Fruit fly (Drosophila melanogaster) whole organism, embryonic: ENCODE data around the gene CG5850.

Experiments used
- BtbVII ChIP-seq: fragments of 200-800 bp; sonication (Bioruptor generic); optimal IDR thresholded peaks from 3 replicates; lab custom pipeline; 2017; ENCODE audit warnings: missing biosample characterization, mild to moderate bottlenecking, missing genetic modification characterization
- CG11085 ChIP-seq: fragments of 200-800 bp; sonication (Bioruptor generic); IDR thresholded peaks from 2 replicates; pipeline ENCODE4 v1.3.6; 2022; ENCODE audit warnings: missing biosample characterization, missing genetic modification characterization
- CG11696 ChIP-seq: fragments of 200-800 bp; sonication (Bioruptor generic); IDR thresholded peaks from 2 replicates; pipeline ENCODE4 v1.3.6; 2022; ENCODE audit warnings: missing biosample characterization, missing genetic modification characterization
- CG13775 ChIP-seq: fragments of 200-800 bp; sonication (Bioruptor generic); optimal IDR thresholded peaks from 3 replicates; lab custom pipeline; 2017; ENCODE audit warnings: missing biosample characterization, mild to moderate bottlenecking, missing genetic modification characterization
- CG15011 ChIP-seq: fragments of 200-800 bp; sonication (Bioruptor generic); optimal IDR thresholded peaks from 3 replicates; lab custom pipeline; 2018; ENCODE audit warnings: missing biosample characterization, mild to moderate bottlenecking, missing genetic modification characterization
- CG15514 ChIP-seq: fragments of 200-800 bp; sonication (Bioruptor generic); optimal IDR thresholded peaks from 3 replicates; lab custom pipeline; 2017; ENCODE audit warnings: missing biosample characterization, missing genetic modification characterization, mild to moderate bottlenecking, moderate library complexity, missing genetic modification reagents
- CG17912 ChIP-seq: fragments of 200-800 bp; sonication (Bioruptor generic); optimal IDR thresholded peaks from 2 replicates; lab custom pipeline; 2018; ENCODE audit warnings: missing biosample characterization, mild to moderate bottlenecking, missing genetic modification characterization
- CG1792 ChIP-seq: fragments of 200-800 bp; sonication (Bioruptor generic); optimal IDR thresholded peaks from 2 replicates; lab custom pipeline; 2016; ENCODE audit warnings: missing biosample characterization, missing genetic modification characterization
- CG18262 ChIP-seq: fragments of 200-800 bp; optimal IDR thresholded peaks from 3 replicates; lab custom pipeline; 2019; ENCODE audit warnings: missing biosample characterization, mild to moderate bottlenecking, missing genetic modification characterization, moderate library complexity
- CG18599 ChIP-seq: fragments of 200-800 bp; sonication (Bioruptor generic); optimal IDR thresholded peaks from 3 replicates; lab custom pipeline; 2017; ENCODE audit warnings: missing biosample characterization, missing genetic modification characterization, mild to moderate bottlenecking, moderate library complexity, missing genetic modification reagents
- CG3163 ChIP-seq: fragments of 200-800 bp; sonication (Bioruptor generic); optimal IDR thresholded peaks from 3 replicates; lab custom pipeline; 2016; ENCODE audit warnings: missing biosample characterization, missing genetic modification characterization
- CG3407 ChIP-seq: fragments of 200-800 bp; sonication (Bioruptor generic); optimal IDR thresholded peaks from 2 replicates; lab custom pipeline; 2018; ENCODE audit warnings: missing biosample characterization, mild to moderate bottlenecking, missing genetic modification characterization
- CG5180 ChIP-seq: fragments of 200-800 bp; sonication (Bioruptor generic); optimal IDR thresholded peaks from 3 replicates; lab custom pipeline; 2017; ENCODE audit warnings: missing biosample characterization, missing genetic modification characterization, mild to moderate bottlenecking, moderate library complexity, missing genetic modification reagents
- CG6175 ChIP-seq: fragments of 200-800 bp; sonication (Bioruptor generic); IDR thresholded peaks from 3 replicates; pipeline ENCODE4 v1.3.6; 2022; ENCODE audit warnings: missing biosample characterization, missing genetic modification characterization
- CG6683 ChIP-seq: fragments of 200-800 bp; sonication (Bioruptor generic); optimal IDR thresholded peaks from 2 replicates; lab custom pipeline; 2017; ENCODE audit warnings: missing biosample characterization, mild to moderate bottlenecking, missing genetic modification characterization, missing genetic modification reagents
- CG6689 ChIP-seq: fragments of 200-800 bp; sonication (Bioruptor generic); IDR thresholded peaks from 2 replicates; pipeline ENCODE4 v1.3.6; 2022; ENCODE audit warnings: missing biosample characterization, missing genetic modification characterization
- CG7786 ChIP-seq: fragments of 200-800 bp; sonication (Bioruptor generic); optimal IDR thresholded peaks from 2 replicates; lab custom pipeline; 2016; ENCODE audit warnings: missing biosample characterization, missing genetic modification characterization
- CG8924 ChIP-seq: fragments of 200-800 bp; optimal IDR thresholded peaks from 3 replicates; lab custom pipeline; 2019; ENCODE audit warnings: missing biosample characterization, mild to moderate bottlenecking, missing genetic modification characterization, moderate library complexity
- CTCF ChIP-seq: fragments of 200-800 bp; sonication (Bioruptor generic); optimal IDR thresholded peaks from 2 replicates; lab custom pipeline; 2017; ENCODE audit warnings: missing biosample characterization, mild to moderate bottlenecking, missing genetic modification characterization, moderate library complexity
- CoRest ChIP-seq: fragments of 200-800 bp; sonication (Bioruptor generic); optimal IDR thresholded peaks from 3 replicates; lab custom pipeline; 2018; ENCODE audit warnings: missing biosample characterization, mild to moderate bottlenecking, missing genetic modification characterization, moderate library complexity
- Dip3 ChIP-seq: fragments of 200-800 bp; sonication (Bioruptor generic); optimal IDR thresholded peaks from 3 replicates; lab custom pipeline; 2016; ENCODE audit warnings: missing biosample characterization, missing genetic modification characterization
- E2f2 ChIP-seq: fragments of 200-800 bp; sonication (Bioruptor generic); IDR thresholded peaks from 2 replicates; pipeline ENCODE4 v1.3.6; 2022; ENCODE audit warnings: missing biosample characterization, missing genetic modification characterization
- H2.0 ChIP-seq: fragments of 200-800 bp; sonication (Bioruptor generic); IDR thresholded peaks from 2 replicates; pipeline ENCODE4 v1.3.6; 2022; ENCODE audit warnings: missing biosample characterization, missing genetic modification characterization
- HmgD ChIP-seq: fragments of 200-800 bp; sonication (Bioruptor generic); optimal IDR thresholded peaks from 3 replicates; lab custom pipeline; 2016; ENCODE audit warnings: missing biosample characterization, missing genetic modification characterization
- Hr51 ChIP-seq, 2 experiments: fragments of 200-800 bp; sonication (Bioruptor generic); optimal IDR thresholded peaks; 2 replicates in 1 of 2; 3 replicates in 1 of 2; lab custom pipeline; 2016 to 2018; ENCODE audit warnings: missing biosample characterization in 2 of 2, missing genetic modification characterization in 2 of 2, mild to moderate bottlenecking in 1 of 2, moderate library complexity in 1 of 2
- Mad ChIP-seq: fragments of 200-800 bp; sonication (Bioruptor generic); optimal IDR thresholded peaks from 2 replicates; lab custom pipeline; 2016; ENCODE audit warnings: missing biosample characterization, missing genetic modification characterization
- NC2α ChIP-seq: fragments of 200-800 bp; sonication (Bioruptor generic); optimal IDR thresholded peaks from 2 replicates; lab custom pipeline; 2016; ENCODE audit warnings: missing biosample characterization, missing genetic modification characterization
- NK7.1 ChIP-seq: fragments of 200-800 bp; sonication (Bioruptor generic); optimal IDR thresholded peaks from 3 replicates; lab custom pipeline; 2016; ENCODE audit warnings: missing biosample characterization, missing genetic modification characterization
- Nf-YC ChIP-seq: fragments of 200-800 bp; optimal IDR thresholded peaks from 3 replicates; lab custom pipeline; 2019; ENCODE audit warnings: missing biosample characterization, mild to moderate bottlenecking, missing genetic modification characterization, moderate library complexity
- Pdp1 ChIP-seq, 2 experiments: fragments of 200-800 bp; sonication (Bioruptor generic); optimal IDR thresholded peaks; 3 replicates each; lab custom pipeline; 2016; ENCODE audit warnings: missing biosample characterization in 2 of 2, missing genetic modification characterization in 2 of 2, mild to moderate bottlenecking in 1 of 2, moderate library complexity in 1 of 2
- Sin3A ChIP-seq: fragments of >200 bp; optimal IDR thresholded peaks from 2 replicates; lab custom pipeline; 2018
- Sox102F ChIP-seq: fragments of 200-800 bp; sonication (Bioruptor generic); optimal IDR thresholded peaks from 2 replicates; lab custom pipeline; 2018; ENCODE audit warnings: missing biosample characterization, mild to moderate bottlenecking, missing genetic modification characterization, moderate library complexity
- Ssrp ChIP-seq: fragments of 200-800 bp; sonication (Bioruptor generic); optimal IDR thresholded peaks from 2 replicates; lab custom pipeline; 2018; ENCODE audit warnings: missing biosample characterization, mild to moderate bottlenecking, missing genetic modification characterization, moderate library complexity
- Stat92E ChIP-seq, 3 experiments: fragments of >200 bp in 2 of 3; fragments of 200-800 bp in 1 of 3; sonication (Bioruptor generic) in 1 of 3; optimal IDR thresholded peaks; 2 replicates each; lab custom pipeline; 2017 to 2019; ENCODE audit warnings: missing biosample characterization in 3 of 3, missing genetic modification characterization in 3 of 3, mild to moderate bottlenecking in 1 of 3, moderate library complexity in 1 of 3
- ato ChIP-seq: fragments of 200-800 bp; sonication (Bioruptor generic); IDR thresholded peaks from 2 replicates; pipeline ENCODE4 v1.3.6; 2022; ENCODE audit warnings: missing biosample characterization, missing genetic modification characterization; ENCODE audit not compliant: partially characterized antibody
- cg ChIP-seq: fragments of 200-800 bp; sonication (Bioruptor generic); optimal IDR thresholded peaks from 3 replicates; lab custom pipeline; 2019; ENCODE audit warnings: missing biosample characterization, mild to moderate bottlenecking, missing genetic modification characterization, moderate library complexity
- jigr1 ChIP-seq: fragments of 200-800 bp; sonication (Bioruptor generic); IDR thresholded peaks from 3 replicates; pipeline ENCODE4 v1.3.6; 2022; ENCODE audit warnings: missing biosample characterization, missing genetic modification characterization
- mam ChIP-seq: fragments of 200-800 bp; sonication (Bioruptor generic); optimal IDR thresholded peaks from 3 replicates; lab custom pipeline; 2016; ENCODE audit warnings: missing biosample characterization, missing genetic modification characterization
- nmo ChIP-seq: fragments of 200-800 bp; sonication (Bioruptor generic); optimal IDR thresholded peaks from 2 replicates; lab custom pipeline; 2018; ENCODE audit warnings: missing biosample characterization, mild to moderate bottlenecking, missing genetic modification characterization, moderate library complexity
- pita ChIP-seq: fragments of 200-800 bp; sonication (Bioruptor generic); optimal IDR thresholded peaks from 2 replicates; lab custom pipeline; 2017; ENCODE audit warnings: missing biosample characterization, mild to moderate bottlenecking, missing genetic modification characterization
- pnt ChIP-seq: fragments of 200-800 bp; sonication (Bioruptor generic); optimal IDR thresholded peaks from 3 replicates; lab custom pipeline; 2016; ENCODE audit warnings: missing biosample characterization, missing genetic modification characterization
- psq ChIP-seq: fragments of 200-800 bp; sonication (Bioruptor generic); optimal IDR thresholded peaks from 2 replicates; lab custom pipeline; 2017; ENCODE audit warnings: missing biosample characterization, missing genetic modification characterization
- sens-2 ChIP-seq: fragments of 200-800 bp; sonication (Bioruptor generic); IDR thresholded peaks from 2 replicates; pipeline ENCODE4 v1.3.6; 2022; ENCODE audit warnings: missing biosample characterization, missing genetic modification characterization
- seq ChIP-seq: fragments of 200-800 bp; sonication (Bioruptor generic); IDR thresholded peaks from 2 replicates; pipeline ENCODE4 v1.3.6; 2022; ENCODE audit warnings: missing biosample characterization, missing genetic modification characterization
- slbo ChIP-seq: fragments of 200-800 bp; sonication (Bioruptor generic); IDR thresholded peaks from 2 replicates; pipeline ENCODE4 v1.3.6; 2022; ENCODE audit warnings: missing biosample characterization, missing genetic modification characterization
- slp2 ChIP-seq: fragments of 200-800 bp; sonication (Bioruptor generic); optimal IDR thresholded peaks from 2 replicates; lab custom pipeline; 2016; ENCODE audit warnings: missing biosample characterization, missing genetic modification characterization
- sr ChIP-seq: fragments of 200-800 bp; sonication (Bioruptor generic); IDR thresholded peaks from 3 replicates; pipeline ENCODE4 v1.3.6; 2022; ENCODE audit warnings: missing biosample characterization, missing genetic modification characterization
- tap ChIP-seq: fragments of 200-800 bp; optimal IDR thresholded peaks from 3 replicates; lab custom pipeline; 2019; ENCODE audit warnings: missing biosample characterization, mild to moderate bottlenecking, missing genetic modification characterization, moderate library complexity
- tll ChIP-seq, 2 experiments: fragments of 200-800 bp in 1 of 2; fragments of >200 bp in 1 of 2; sonication (Bioruptor generic) in 1 of 2; optimal IDR thresholded peaks; 2 replicates each; lab custom pipeline; 2017 to 2019; ENCODE audit warnings: missing biosample characterization in 2 of 2, missing genetic modification characterization in 2 of 2, mild to moderate bottlenecking in 1 of 2, moderate library complexity in 1 of 2
- wek ChIP-seq: fragments of 200-800 bp; sonication (Bioruptor generic); optimal IDR thresholded peaks from 3 replicates; lab custom pipeline; 2018; ENCODE audit warnings: missing biosample characterization, mild to moderate bottlenecking, missing genetic modification characterization, moderate library complexity
- zen2 ChIP-seq: fragments of 200-800 bp; sonication (Bioruptor generic); IDR thresholded peaks from 3 replicates; pipeline ENCODE4 v1.3.6; 2022; ENCODE audit warnings: missing biosample characterization, missing genetic modification characterization; ENCODE audit not compliant: partially characterized antibody

The CG5850 gene

DNA sequence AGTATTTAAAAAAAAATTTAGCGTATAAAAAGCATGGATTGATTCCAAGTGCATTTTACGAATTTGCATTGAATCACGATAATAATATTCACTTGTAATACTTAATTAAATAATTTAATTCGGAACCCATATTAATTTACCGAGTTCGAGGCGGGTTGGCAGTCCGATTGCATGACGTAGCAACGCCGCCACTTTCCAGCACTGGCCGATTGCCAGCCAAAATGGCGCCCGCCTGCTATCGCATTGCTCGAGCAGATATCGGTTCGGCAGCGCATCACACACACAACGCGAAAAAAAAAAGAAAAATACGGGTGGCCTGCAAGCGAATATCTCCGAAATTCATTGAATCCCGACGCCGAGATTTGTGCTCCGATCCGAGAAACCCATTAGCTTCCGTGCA is 39.8 kb upstream of the CG5850 start, which contains the start of gene Ndf (continued):
- TF ChIP-seq CG7786 (GFP tag; lab: Kevin White, UChicago), result peak; percentile 59
- TF ChIP-seq Stat92E (GFP tag; optimal IDR thresholded peaks at IDR 0.05; lab: Kevin White, UChicago), result no peak
- TF ChIP-seq CG11085 (GFP tag; lab: Robert Waterston, UW), result peak; percentile 67
- TF ChIP-seq mam (GFP tag; lab: Kevin White, UChicago), result peak; percentile 72
- no peak for TF ChIP-seq CG15011 (GFP tag; lab: Kevin White, UChicago)
- TF ChIP-seq ato (GFP tag; lab: Robert Waterston, UW), result peak; percentile 65
- TF ChIP-seq sens-2 (GFP tag; lab: Robert Waterston, UW), result 0 out of 2 replicates have a peak, but pooled peaks have one; percentile 8
- peak; percentile 9 for TF ChIP-seq CG6683
- peak; percentile 53; the same call in 1 of the 3 replicates for TF ChIP-seq jigr1 (GFP tag; lab: Robert Waterston, UW)
- peak; percentile 21 for TF ChIP-seq BtbVII (GFP tag; lab: Kevin White, UChicago)
- TF ChIP-seq CG6175 (GFP tag; lab: Robert Waterston, UW), result peak; percentile 36; the same call in 1 of the 3 replicates
- no peak for TF ChIP-seq pita (GFP tag; lab: Kevin White, UChicago)
- peak; percentile 60 for TF ChIP-seq Mad (GFP tag; lab: Kevin White, UChicago)
- TF ChIP-seq nmo (GFP tag; lab: Kevin White, UChicago), result peak; percentile 70
- peak; percentile 85 for TF ChIP-seq slbo (GFP tag; lab: Robert Waterston, UW)
- peak; percentile 54 for TF ChIP-seq CoRest (tag; lab: Kevin White, UChicago)
- peak; percentile 31; the same call in 1 of the 3 replicates for TF ChIP-seq zen2 (GFP tag; lab: Robert Waterston, UW)
- peak; percentile 67 to 72 for TF ChIP-seq Pdp1 (GFP tag; optimal IDR thresholded peaks at IDR 0.05; lab: Kevin White, UChicago)
- TF ChIP-seq psq (GFP tag; lab: Kevin White, UChicago), result no peak
- TF ChIP-seq CG8924 (tag; lab: Kevin White, UChicago), result peak; percentile 64
- TF ChIP-seq Ssrp, result peak; percentile 26
- peak; percentile 54 for TF ChIP-seq CG18262 (tag; lab: Kevin White, UChicago)
- TF ChIP-seq Sin3A, result no peak
- TF ChIP-seq pnt, result peak; percentile 15
- TF ChIP-seq CTCF, result no peak
- TF ChIP-seq Hr51 (GFP tag; optimal IDR thresholded peaks at IDR 0.05; lab: Kevin White, UChicago), result peak; percentile 43 to 62
- no peak for TF ChIP-seq NK7.1
- peak; percentile 8 for TF ChIP-seq HmgD
- TF ChIP-seq NC2α (GFP tag; lab: Kevin White, UChicago), result peak; percentile 18
- TF ChIP-seq sr (GFP tag; lab: Robert Waterston, UW), result no peak
- peak; percentile 57 for TF ChIP-seq Nf-YC (tag; lab: Kevin White, UChicago)
- TF ChIP-seq slp2, result no peak
- TF ChIP-seq CG3407 (GFP tag; lab: Kevin White, UChicago), result peak; percentile 43
- TF ChIP-seq CG6689 (GFP tag; lab: Robert Waterston, UW), result peak; percentile 63
- no peak for TF ChIP-seq CG18599 (GFP tag; lab: Kevin White, UChicago)
- 0 out of 2 replicates have a peak, but pooled peaks have one; percentile 30 for TF ChIP-seq CG11696 (GFP tag; lab: Robert Waterston, UW)
- TF ChIP-seq Sox102F, result no peak
- TF ChIP-seq tap (tag; lab: Kevin White, UChicago), result no peak
- no peak for TF ChIP-seq CG3163 (GFP tag; lab: Kevin White, UChicago)
- TF ChIP-seq CG17912 (GFP tag; lab: Kevin White, UChicago), result peak; percentile 44
- peak; percentile 41 for TF ChIP-seq wek
- peak; percentile 39; the same call in 1 of the 2 replicates for TF ChIP-seq H2.0 (GFP tag; lab: Robert Waterston, UW)
- TF ChIP-seq Dip3 (GFP tag; lab: Kevin White, UChicago), result peak; percentile 58
- TF ChIP-seq CG13775 (GFP tag; lab: Kevin White, UChicago), result peak; percentile 52
- no peak for TF ChIP-seq cg (GFP tag; lab: Kevin White, UChicago)
- peak; percentile 44 for TF ChIP-seq CG1792
- no peak for TF ChIP-seq seq (GFP tag; lab: Robert Waterston, UW)
- no peak for TF ChIP-seq CG5180 (GFP tag; lab: Kevin White, UChicago)
- TF ChIP-seq E2f2 (GFP tag; lab: Robert Waterston, UW), result peak; percentile 66
- TF ChIP-seq tll (GFP tag; optimal IDR thresholded peaks at IDR 0.05; lab: Kevin White, UChicago), result no peak
- peak; percentile 91 for TF ChIP-seq CG15514 (GFP tag; lab: Kevin White, UChicago)
